Worm (Caenorhabditis elegans) whole organism, L1 larva: ENCODE data around the gene rbr-2.

Experiments
- C04F5.9 ChIP-seq: sonication (generic microtip); optimal IDR thresholded peaks from 2 replicates; lab custom pipeline; 2016; ENCODE audit warnings: missing genetic modification characterization, missing compliant biosample characterization
- C16A3.4 ChIP-seq: fragments of 150-350 bp; optimal IDR thresholded peaks from 2 replicates; lab custom pipeline; 2014; ENCODE audit warnings: missing biosample characterization, missing genetic modification characterization
- Y116A8C.19 ChIP-seq: sonication (generic microtip); optimal IDR thresholded peaks from 2 replicates; lab custom pipeline; 2016; ENCODE audit warnings: missing compliant biosample characterization, missing genetic modification characterization, borderline replicate concordance
- aha-1 ChIP-seq: fragments of 150-350 bp; optimal IDR thresholded peaks from 2 replicates; lab custom pipeline; 2014; ENCODE audit warnings: missing biosample characterization, missing genetic modification characterization
- alr-1 ChIP-seq: fragments of 200-800 bp; sonication (Bioruptor generic); optimal IDR thresholded peaks from 2 replicates; lab custom pipeline; 2018; ENCODE audit warnings: borderline replicate concordance, mild to moderate bottlenecking, missing genetic modification characterization, missing compliant biosample characterization
- aly-2 ChIP-seq: fragments of 150-350 bp; optimal IDR thresholded peaks from 2 replicates; lab custom pipeline; 2014; ENCODE audit warnings: missing biosample characterization, missing genetic modification characterization
- ama-1 ChIP-seq: fragments of 150-350 bp; optimal IDR thresholded peaks from 2 replicates; lab custom pipeline; 2014
- ceh-8 ChIP-seq: fragments of 200-800 bp; sonication (Bioruptor generic); optimal IDR thresholded peaks from 2 replicates; lab custom pipeline; 2018; ENCODE audit warnings: mild to moderate bottlenecking, missing genetic modification characterization, moderate library complexity, missing compliant biosample characterization
- ceh-88 ChIP-seq: fragments of 200-800 bp; sonication (Bioruptor generic); IDR thresholded peaks from 2 replicates; pipeline ENCODE4 v1.3.6; 2022; ENCODE audit warnings: missing genetic modification characterization, missing compliant biosample characterization
- ces-1 ChIP-seq: fragments of 150-350 bp; optimal IDR thresholded peaks from 2 replicates; lab custom pipeline; 2014; ENCODE audit warnings: missing biosample characterization, missing genetic modification reagents, missing genetic modification characterization
- dpl-1 ChIP-seq, 3 experiments: fragments of 150-350 bp in 2 of 3; sonication (generic microtip) in 1 of 3; optimal IDR thresholded peaks; 2 replicates each; lab custom pipeline; 2014 to 2017; ENCODE audit warnings: missing biosample characterization in 3 of 3, missing genetic modification characterization in 3 of 3, missing genetic modification reagents in 3 of 3
- dsc-1 ChIP-seq: sonication (generic microtip); optimal IDR thresholded peaks from 2 replicates; lab custom pipeline; 2016; ENCODE audit warnings: mild to moderate bottlenecking, missing genetic modification characterization, missing compliant biosample characterization
- efl-3 ChIP-seq: fragments of 200-800 bp; sonication (Bioruptor generic); optimal IDR thresholded peaks from 2 replicates; lab custom pipeline; 2018; ENCODE audit warnings: mild to moderate bottlenecking, missing genetic modification characterization, missing compliant biosample characterization
- egl-13 ChIP-seq: sonication (generic microtip); optimal IDR thresholded peaks from 2 replicates; lab custom pipeline; 2016; ENCODE audit warnings: missing genotype, missing genetic modification reagents, missing genetic modification characterization, missing compliant biosample characterization
- elt-3 ChIP-seq, 6 experiments: fragments of 150-350 bp in 1 of 6; sonication (generic microtip); optimal IDR thresholded peaks; 2 replicates each; lab custom pipeline; 2017 to 2018; ENCODE audit warnings: missing biosample characterization in 6 of 6, missing genetic modification characterization in 6 of 6, inconsistent platforms in 1 of 6
- fkh-10 ChIP-seq: sonication (generic microtip); optimal IDR thresholded peaks from 2 replicates; lab custom pipeline; 2017; ENCODE audit warnings: missing biosample characterization, missing genetic modification reagents, missing genetic modification characterization
- fkh-4 ChIP-seq: sonication (generic microtip); optimal IDR thresholded peaks from 2 replicates; lab custom pipeline; 2016; ENCODE audit warnings: missing compliant biosample characterization, missing genetic modification characterization, borderline replicate concordance
- fkh-8 ChIP-seq: sonication (generic microtip); optimal IDR thresholded peaks from 2 replicates; lab custom pipeline; 2016; ENCODE audit warnings: mild to moderate bottlenecking, missing genetic modification characterization, missing compliant biosample characterization
- grh-1 ChIP-seq: fragments of 200-800 bp; sonication (Bioruptor generic); IDR thresholded peaks from 2 replicates; pipeline ENCODE4 v1.3.6; 2022; ENCODE audit warnings: missing genetic modification reagents, missing genetic modification characterization, missing compliant biosample characterization
- hlh-17 ChIP-seq: fragments of 200-800 bp; sonication (Bioruptor generic); optimal IDR thresholded peaks from 2 replicates; lab custom pipeline; 2018; ENCODE audit warnings: missing genetic modification characterization, mild to moderate bottlenecking, missing compliant biosample characterization, moderate library complexity, borderline replicate concordance
- irx-1 ChIP-seq: sonication (generic microtip); optimal IDR thresholded peaks from 2 replicates; lab custom pipeline; 2016; ENCODE audit warnings: missing genetic modification characterization, missing compliant biosample characterization
- jun-1 ChIP-seq: fragments of 150-350 bp; optimal IDR thresholded peaks from 2 replicates; lab custom pipeline; 2014; ENCODE audit warnings: missing biosample characterization, missing genetic modification reagents, missing genetic modification characterization
- lin-13 ChIP-seq: fragments of 150-350 bp; optimal IDR thresholded peaks from 2 replicates; lab custom pipeline; 2014; ENCODE audit warnings: missing biosample characterization, missing genetic modification reagents, missing genetic modification characterization
- lin-14 ChIP-seq: fragments of 200-800 bp; sonication (Bioruptor generic); optimal IDR thresholded peaks from 2 replicates; lab custom pipeline; 2018; ENCODE audit warnings: mild to moderate bottlenecking, missing genetic modification characterization, moderate library complexity, missing compliant biosample characterization
- lin-15B ChIP-seq: fragments of 150-350 bp; sonication (generic microtip); optimal IDR thresholded peaks from 3 replicates; lab custom pipeline; 2014; ENCODE audit warnings: missing biosample characterization, missing genetic modification characterization
- lin-35 ChIP-seq, 2 experiments: fragments of 150-350 bp; optimal IDR thresholded peaks; 2 replicates each; lab custom pipeline; 2014; ENCODE audit warnings: missing biosample characterization in 2 of 2, missing genetic modification characterization in 2 of 2, missing genetic modification reagents in 2 of 2
- mab-9 ChIP-seq: fragments of 200-800 bp; sonication (Bioruptor generic); IDR thresholded peaks from 2 replicates; pipeline ENCODE4 v1.3.6; 2022; ENCODE audit warnings: missing genetic modification reagents, missing genetic modification characterization, missing compliant biosample characterization
- mef-2 ChIP-seq: fragments of 150-350 bp; optimal IDR thresholded peaks from 2 replicates; lab custom pipeline; 2014; ENCODE audit warnings: missing biosample characterization, missing genetic modification characterization
- mep-1 ChIP-seq: fragments of 150-350 bp; optimal IDR thresholded peaks from 2 replicates; lab custom pipeline; 2014; ENCODE audit warnings: missing biosample characterization, missing genetic modification characterization
- nhr-11 ChIP-seq: fragments of 150-350 bp; optimal IDR thresholded peaks from 2 replicates; lab custom pipeline; 2014; ENCODE audit warnings: missing biosample characterization, missing genetic modification characterization
- nhr-20 ChIP-seq: sonication (generic microtip); optimal IDR thresholded peaks from 2 replicates; lab custom pipeline; 2016; ENCODE audit warnings: mild to moderate bottlenecking, missing genetic modification characterization, missing compliant biosample characterization
- nhr-237 ChIP-seq: fragments of 150-350 bp; optimal IDR thresholded peaks from 2 replicates; lab custom pipeline; 2014; ENCODE audit warnings: missing biosample characterization, missing genetic modification characterization
- nhr-47 ChIP-seq: sonication (generic microtip); optimal IDR thresholded peaks from 2 replicates; lab custom pipeline; 2016; ENCODE audit warnings: mild to moderate bottlenecking, missing genetic modification characterization, moderate library complexity, missing compliant biosample characterization
- nhr-71 ChIP-seq: sonication (generic microtip); optimal IDR thresholded peaks from 2 replicates; lab custom pipeline; 2016; ENCODE audit warnings: mild to moderate bottlenecking, missing genetic modification characterization, moderate library complexity, missing compliant biosample characterization
- nhr-76 ChIP-seq: sonication (generic microtip); optimal IDR thresholded peaks from 2 replicates; lab custom pipeline; 2017; ENCODE audit warnings: missing biosample characterization, missing genetic modification characterization
- nhr-77 ChIP-seq: fragments of 150-350 bp; optimal IDR thresholded peaks from 2 replicates; lab custom pipeline; 2014; ENCODE audit warnings: missing biosample characterization, missing genetic modification characterization
- nhr-84 ChIP-seq: sonication (generic microtip); optimal IDR thresholded peaks from 2 replicates; lab custom pipeline; 2017; ENCODE audit warnings: missing biosample characterization, missing genetic modification characterization
- pag-3 ChIP-seq: sonication (generic microtip); optimal IDR thresholded peaks from 2 replicates; lab custom pipeline; 2017; ENCODE audit warnings: missing genetic modification characterization, mild to moderate bottlenecking, missing compliant biosample characterization, antibody characterized with exemption, borderline replicate concordance; ENCODE audit not compliant: insufficient read depth
- pax-3 ChIP-seq: fragments of 200-800 bp; sonication (Bioruptor generic); optimal IDR thresholded peaks from 2 replicates; lab custom pipeline; 2018; ENCODE audit warnings: mild to moderate bottlenecking, missing genetic modification characterization, moderate library complexity, missing compliant biosample characterization
- rnt-1 ChIP-seq: sonication (generic microtip); optimal IDR thresholded peaks from 2 replicates; lab custom pipeline; 2016; ENCODE audit warnings: mild to moderate bottlenecking, missing genetic modification characterization, moderate library complexity, missing compliant biosample characterization
- skn-1 ChIP-seq: fragments of 150-350 bp; optimal IDR thresholded peaks from 2 replicates; lab custom pipeline; 2014; ENCODE audit warnings: missing biosample characterization, missing genetic modification characterization
- snu-23 ChIP-seq: sonication (generic microtip); optimal IDR thresholded peaks from 2 replicates; lab custom pipeline; 2016; ENCODE audit warnings: missing genetic modification characterization, missing compliant biosample characterization
- sptf-1 ChIP-seq: fragments of 150-350 bp; optimal IDR thresholded peaks from 2 replicates; lab custom pipeline; 2014; ENCODE audit warnings: missing biosample characterization, missing genetic modification characterization
- sup-37 ChIP-seq: fragments of 200-800 bp; sonication (Bioruptor generic); optimal IDR thresholded peaks from 2 replicates; lab custom pipeline; 2018; ENCODE audit warnings: mild to moderate bottlenecking, missing genetic modification characterization, missing compliant biosample characterization
- swsn-7 ChIP-seq: sonication (generic microtip); optimal IDR thresholded peaks from 2 replicates; lab custom pipeline; 2016; ENCODE audit warnings: missing genetic modification characterization, missing compliant biosample characterization
- tbx-2 ChIP-seq: sonication (generic microtip); optimal IDR thresholded peaks from 2 replicates; lab custom pipeline; 2016; ENCODE audit warnings: missing genetic modification characterization, missing compliant biosample characterization
- tlp-1 ChIP-seq: fragments of 150-350 bp; optimal IDR thresholded peaks from 2 replicates; lab custom pipeline; 2014; ENCODE audit warnings: missing biosample characterization, missing genetic modification characterization
- unc-30 ChIP-seq: sonication (generic microtip); optimal IDR thresholded peaks from 2 replicates; lab custom pipeline; 2017; ENCODE audit warnings: missing biosample characterization, missing genetic modification characterization
- unc-62 ChIP-seq: fragments of 150-350 bp; optimal IDR thresholded peaks from 2 replicates; lab custom pipeline; 2014; ENCODE audit warnings: missing biosample characterization, missing genetic modification reagents, missing genetic modification characterization
- xbp-1 ChIP-seq: sonication (generic microtip); optimal IDR thresholded peaks from 2 replicates; lab custom pipeline; 2016; ENCODE audit warnings: missing genetic modification characterization, missing compliant biosample characterization
- ztf-11 ChIP-seq, 2 experiments: sonication (generic microtip); optimal IDR thresholded peaks; 2 replicates each; lab custom pipeline; 2016 to 2017; ENCODE audit warnings: missing genetic modification characterization in 2 of 2, missing biosample characterization in 1 of 2, missing compliant biosample characterization in 1 of 2
- ztf-4 ChIP-seq: fragments of 150-350 bp; optimal IDR thresholded peaks from 2 replicates; lab custom pipeline; 2014; ENCODE audit warnings: missing biosample characterization, missing genetic modification characterization

rbr-2 gene

ce11 chrIV:10935853-10936491, 16.1 kb downstream of the rbr-2 start, which contains the start of gene lgg-2 (continued):
- TF ChIP-seq pax-3 (tag; lab: Kevin White, UChicago) (peak; percentile 86), aly-2 (tag; lab: Kevin White, UChicago) (peak; percentile 55), efl-3 (GFP tag; lab: Kevin White, UChicago) (no peak), nhr-237 (peak; percentile 85), ztf-11 (tag; optimal IDR thresholded peaks at IDR 0.05; lab: Kevin White, UChicago) (peak in 1 of 2 experiments; percentile 85), elt-3 (tag; optimal IDR thresholded peaks at IDR 0.05; lab: Kevin White, UChicago) (peak in 4 of 6 experiments; percentile 7 to 84 (median 62)), nhr-71 (tag; lab: Kevin White, UChicago) (peak; percentile 100), Y116A8C.19 (tag; lab: Kevin White, UChicago) (no peak), swsn-7 (tag; lab: Kevin White, UChicago) (peak; percentile 99), ces-1 (GFP tag; lab: Kevin White, UChicago) (no peak), sptf-1 (tag; lab: Kevin White, UChicago) (no peak), nhr-84 (no peak), egl-13 (tag; lab: Kevin White, UChicago) (peak; percentile 92), unc-62 (GFP tag; lab: Kevin White, UChicago) (no peak), nhr-47 (tag; lab: Kevin White, UChicago) (peak; percentile 97), snu-23 (peak; percentile 99), skn-1 (tag; lab: Kevin White, UChicago) (peak; percentile 88), fkh-10 (GFP tag; lab: Kevin White, UChicago) (peak; percentile 26), nhr-77 (tag; lab: Kevin White, UChicago) (peak; percentile 88), alr-1 (no peak), nhr-20 (tag; lab: Kevin White, UChicago) (peak; percentile 99), dpl-1 (GFP tag; optimal IDR thresholded peaks at IDR 0.05; lab: Kevin White, UChicago) (peak; percentile 78 to 79 (median 78)), irx-1 (tag; lab: Kevin White, UChicago) (peak; percentile 93), mep-1 (tag; lab: Kevin White, UChicago) (peak; percentile 98), nhr-76 (tag; lab: Kevin White, UChicago) (no peak), tlp-1 (no peak), dsc-1 (peak; percentile 93), lin-13 (GFP tag; lab: Kevin White, UChicago) (peak; percentile 95), aha-1 (peak; percentile 71), fkh-8 (tag; lab: Kevin White, UChicago) (peak; percentile 92), ama-1 (peak; percentile 94), pag-3 (tag; lab: Kevin White, UChicago) (no peak), hlh-17 (GFP tag; lab: Kevin White, UChicago) (no peak), tbx-2 (tag; lab: Kevin White, UChicago) (peak; percentile 99), sup-37 (GFP tag; lab: Kevin White, UChicago) (peak; percentile 73), lin-35 (GFP tag; optimal IDR thresholded peaks at IDR 0.05; lab: Kevin White, UChicago) (peak; percentile 84 to 90), lin-15B (tag; lab: Kevin White, UChicago) (no peak), jun-1 (tag; lab: Kevin White, UChicago) (peak; percentile 95), xbp-1 (tag; lab: Kevin White, UChicago) (peak; percentile 93), ceh-88 (peak; percentile 79), C04F5.9 (tag; lab: Kevin White, UChicago) (peak; percentile 79), nhr-11 (peak; percentile 96), unc-30 (no peak), ztf-4 (tag; lab: Kevin White, UChicago) (peak; percentile 98), C16A3.4 (tag; lab: Kevin White, UChicago) (peak; percentile 85), mef-2 (tag; lab: Kevin White, UChicago) (peak; percentile 76), grh-1 (GFP tag; lab: Robert Waterston, UW) (peak; percentile 86), mab-9 (GFP tag; lab: Robert Waterston, UW) (peak; percentile 84), lin-14 (GFP tag; lab: Kevin White, UChicago) (peak; percentile 99), ceh-8 (peak; percentile 93), rnt-1 (peak; percentile 96), fkh-4 (tag; lab: Kevin White, UChicago) (no peak)
